Worm (Caenorhabditis elegans) whole organism, mixed stage, embryonic: ENCODE results near the gene srh-146.

Experiments used
- elt-1 ChIP-seq: sonication (generic microtip); optimal IDR thresholded peaks from 2 replicates; lab custom pipeline; 2017; ENCODE audit warnings: missing genetic modification characterization, mild to moderate bottlenecking, missing compliant biosample characterization, antibody characterized with exemption, moderate library complexity, borderline replicate concordance; ENCODE audit not compliant: insufficient read depth
- lin-13 ChIP-seq: fragments of 150-350 bp; optimal IDR thresholded peaks from 2 replicates; lab custom pipeline; 2014; ENCODE audit warnings: missing biosample characterization, missing genetic modification characterization
- lsy-2 ChIP-seq: fragments of 150-350 bp; optimal IDR thresholded peaks from 2 replicates; lab custom pipeline; 2014; ENCODE audit warnings: missing biosample characterization, missing genetic modification characterization
- nhr-237 ChIP-seq: fragments of 150-350 bp; optimal IDR thresholded peaks from 2 replicates; lab custom pipeline; 2014; ENCODE audit warnings: missing biosample characterization, missing genetic modification characterization
- pha-4 ChIP-seq: fragments of 150-350 bp; optimal IDR thresholded peaks from 2 replicates; lab custom pipeline; 2018; ENCODE audit warnings: missing biosample characterization, missing genetic modification reagents, missing genetic modification characterization
- snpc-4 ChIP-seq: fragments of 150-350 bp; optimal IDR thresholded peaks from 2 replicates; lab custom pipeline; 2014; ENCODE audit warnings: missing biosample characterization, missing genetic modification characterization
- unc-39 ChIP-seq: fragments of 150-350 bp; optimal IDR thresholded peaks from 2 replicates; lab custom pipeline; 2014; ENCODE audit warnings: missing biosample characterization, missing genetic modification characterization

DNA sequence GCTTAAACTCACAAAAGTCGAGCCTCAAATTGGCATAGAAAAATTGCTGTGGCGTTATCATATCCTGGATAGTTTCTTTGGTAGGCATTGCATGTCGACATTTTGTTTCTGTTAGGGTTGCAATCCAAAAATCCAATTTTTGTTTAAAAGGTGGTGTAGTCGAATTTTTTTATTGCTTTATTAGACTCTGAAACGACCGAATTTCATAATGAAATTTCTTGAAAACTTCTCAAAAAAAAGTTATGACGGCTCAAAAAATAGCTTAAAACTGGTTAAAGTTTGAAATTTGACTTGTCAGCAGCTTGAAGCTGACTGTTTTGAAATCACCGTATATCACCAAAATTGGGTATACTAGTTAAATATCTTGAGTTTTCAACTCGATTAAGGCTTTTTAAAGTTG is 27.4 kb downstream of the srh-146 start, which contains the start of gene srw-143:
- no peak for TF ChIP-seq pha-4
- TF ChIP-seq lin-13, result no peak
- no peak for TF ChIP-seq elt-1
- TF ChIP-seq snpc-4, result no peak
- no peak for TF ChIP-seq nhr-237 (tag; lab: Kevin White, UChicago)
- TF ChIP-seq unc-39 (tag; lab: Kevin White, UChicago), result no peak
- no peak for TF ChIP-seq lsy-2 (tag; lab: Kevin White, UChicago)
